Worm (Caenorhabditis elegans): ENCODE results near the gene dec-7.

The dec-7 gene

DNA sequence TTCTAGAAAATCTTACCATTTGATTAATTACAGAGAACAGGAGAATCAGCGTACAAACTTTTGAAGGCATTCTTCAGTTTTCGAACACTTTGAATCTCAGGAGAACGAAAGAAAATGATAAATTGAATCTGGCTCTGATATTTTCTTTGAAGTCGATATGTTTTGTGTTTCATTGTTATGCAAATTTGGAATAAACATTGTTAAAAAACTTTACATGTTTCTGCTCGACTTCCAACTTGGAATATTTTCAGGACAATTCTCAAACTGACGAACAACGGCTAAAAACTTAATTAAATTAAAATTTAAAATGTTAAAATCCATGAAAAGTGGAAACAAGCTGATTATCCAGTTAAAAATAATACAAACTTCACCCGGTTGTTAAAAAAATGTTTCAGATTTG, 56.2 kb downstream of the dec-7 start, which contains the start of gene C05B5.1:
TSS of gene C05B5.1 (minus strand) at position 101 of the 400 bp plus-strand sequence.
- no peak for TF ChIP-seq T22C8.4 (GFP tag; IDR thresholded peaks at IDR 0.05)
- TF ChIP-seq klf-2 (GFP tag; conservative IDR thresholded peaks at IDR 0.05), result no peak
- TF ChIP-seq ref-1 (GFP tag; conservative IDR thresholded peaks at IDR 0.05), result no peak
- TF ChIP-seq tab-1 (GFP tag; IDR thresholded peaks at IDR 0.05), result no peak

Measured in whole organism, midembryonic.